Fruit fly (Drosophila melanogaster) whole organism, embryonic: ENCODE data around the gene mts.
A peak's percentile ranks its signal among the peaks of the same experiment; 100 is the strongest.

Source experiments
- Adf1 ChIP-seq: fragments of 200-800 bp; sonication (Bioruptor generic); IDR thresholded peaks from 2 replicates; pipeline ENCODE4 v1.3.6; 2022; ENCODE audit warnings: missing biosample characterization, missing genetic modification characterization
- Atf6 ChIP-seq: fragments of 200-800 bp; sonication (Bioruptor generic); IDR thresholded peaks from 2 replicates; pipeline ENCODE4 v1.3.6; 2022; ENCODE audit warnings: missing biosample characterization, missing genetic modification characterization
- CG1024 ChIP-seq: fragments of 200-800 bp; sonication (Bioruptor generic); IDR thresholded peaks from 2 replicates; pipeline ENCODE4 v1.3.6; 2022; ENCODE audit warnings: missing biosample characterization, missing genetic modification characterization
- CG10321 ChIP-seq: fragments of 200-800 bp; sonication (Bioruptor generic); IDR thresholded peaks from 2 replicates; pipeline ENCODE4 v1.3.6; 2022; ENCODE audit warnings: missing biosample characterization, missing genetic modification characterization
- CG11560 ChIP-seq: fragments of 200-800 bp; sonication (Bioruptor generic); IDR thresholded peaks from 3 replicates; pipeline ENCODE4 v1.3.6; 2022; ENCODE audit warnings: missing biosample characterization, missing genetic modification characterization
- CG12942 ChIP-seq: fragments of 200-800 bp; sonication (Bioruptor generic); optimal IDR thresholded peaks from 3 replicates; lab custom pipeline; 2016; ENCODE audit warnings: missing biosample characterization, missing genetic modification characterization
- CG13624 ChIP-seq: fragments of 200-800 bp; sonication (Bioruptor generic); optimal IDR thresholded peaks from 2 replicates; lab custom pipeline; 2016; ENCODE audit warnings: missing biosample characterization, missing genetic modification characterization
- CG13894 ChIP-seq: fragments of 200-800 bp; sonication (Bioruptor generic); optimal IDR thresholded peaks from 3 replicates; lab custom pipeline; 2018; ENCODE audit warnings: missing biosample characterization, mild to moderate bottlenecking, missing genetic modification characterization, moderate library complexity
- CG15601 ChIP-seq: fragments of 200-800 bp; sonication (Bioruptor generic); optimal IDR thresholded peaks from 3 replicates; lab custom pipeline; 2019; ENCODE audit warnings: missing biosample characterization, mild to moderate bottlenecking, missing genetic modification characterization, moderate library complexity
- CG16813 ChIP-seq: fragments of 200-800 bp; sonication (Bioruptor generic); IDR thresholded peaks from 3 replicates; pipeline ENCODE4 v1.3.6; 2022; ENCODE audit warnings: missing biosample characterization, missing genetic modification characterization; ENCODE audit not compliant: partially characterized antibody
- CG16863 ChIP-seq: fragments of 200-800 bp; sonication (Bioruptor generic); optimal IDR thresholded peaks from 3 replicates; lab custom pipeline; 2016; ENCODE audit warnings: missing biosample characterization, missing genetic modification characterization
- CG17385 ChIP-seq: fragments of 200-800 bp; sonication (Bioruptor generic); optimal IDR thresholded peaks from 3 replicates; lab custom pipeline; 2018; ENCODE audit warnings: missing biosample characterization, mild to moderate bottlenecking, missing genetic modification characterization
- CG18599 ChIP-seq: fragments of 200-800 bp; sonication (Bioruptor generic); optimal IDR thresholded peaks from 3 replicates; lab custom pipeline; 2017; ENCODE audit warnings: missing biosample characterization, missing genetic modification characterization, mild to moderate bottlenecking, moderate library complexity, missing genetic modification reagents
- CG2116 ChIP-seq: fragments of 200-800 bp; sonication (Bioruptor generic); optimal IDR thresholded peaks from 3 replicates; lab custom pipeline; 2018; ENCODE audit warnings: missing biosample characterization, mild to moderate bottlenecking, missing genetic modification characterization
- CG31365 ChIP-seq: fragments of 200-800 bp; sonication (Bioruptor generic); optimal IDR thresholded peaks from 2 replicates; lab custom pipeline; 2018; ENCODE audit warnings: missing biosample characterization, mild to moderate bottlenecking, missing genetic modification characterization
- CG32772 ChIP-seq: fragments of 200-800 bp; sonication (Bioruptor generic); IDR thresholded peaks from 2 replicates; pipeline ENCODE4 v1.3.6; 2022; ENCODE audit warnings: missing biosample characterization, missing genetic modification characterization
- CG33213 ChIP-seq: fragments of 200-800 bp; sonication (Bioruptor generic); optimal IDR thresholded peaks from 3 replicates; lab custom pipeline; 2016; ENCODE audit warnings: missing biosample characterization, missing genetic modification characterization
- CG4854 ChIP-seq: fragments of 200-800 bp; sonication (Bioruptor generic); optimal IDR thresholded peaks from 2 replicates; lab custom pipeline; 2016; ENCODE audit warnings: missing biosample characterization, missing genetic modification characterization, inconsistent platforms
- CG8089 ChIP-seq: fragments of 200-800 bp; sonication (Bioruptor generic); optimal IDR thresholded peaks from 3 replicates; lab custom pipeline; 2016; ENCODE audit warnings: missing biosample characterization, missing genetic modification characterization
- CG9797 ChIP-seq: fragments of 200-800 bp; sonication (Bioruptor generic); optimal IDR thresholded peaks from 3 replicates; lab custom pipeline; 2018; ENCODE audit warnings: missing biosample characterization, mild to moderate bottlenecking, missing genetic modification characterization
- CHES-1-like ChIP-seq: fragments of 200-800 bp; sonication (Bioruptor generic); optimal IDR thresholded peaks from 2 replicates; lab custom pipeline; 2016; ENCODE audit warnings: missing biosample characterization, missing genetic modification characterization
- CrebB ChIP-seq: fragments of 200-800 bp; sonication (Bioruptor generic); optimal IDR thresholded peaks from 3 replicates; lab custom pipeline; 2018; ENCODE audit warnings: missing biosample characterization, mild to moderate bottlenecking, missing genetic modification characterization
- Dbx ChIP-seq: fragments of 200-800 bp; sonication (Bioruptor generic); IDR thresholded peaks from 3 replicates; pipeline ENCODE4 v1.3.6; 2022; ENCODE audit warnings: missing biosample characterization, missing genetic modification characterization
- Dfd ChIP-seq, 2 experiments: fragments of >200 bp; optimal IDR thresholded peaks; 2 replicates each; lab custom pipeline; 2017; ENCODE audit warnings: missing biosample characterization in 2 of 2, missing genetic modification characterization in 2 of 2
- Dp ChIP-seq: fragments of 200-800 bp; sonication (Bioruptor generic); optimal IDR thresholded peaks from 2 replicates; lab custom pipeline; 2018; ENCODE audit warnings: missing biosample characterization, mild to moderate bottlenecking, missing genetic modification characterization, moderate library complexity
- Fer3 ChIP-seq: fragments of 200-800 bp; sonication (Bioruptor generic); optimal IDR thresholded peaks from 2 replicates; lab custom pipeline; 2018; ENCODE audit warnings: missing biosample characterization, mild to moderate bottlenecking, missing genetic modification characterization, moderate library complexity
- Med ChIP-seq: fragments of 200-800 bp; sonication (Bioruptor generic); peaks from one replicate; lab custom pipeline; 2016; ENCODE audit warnings: missing biosample characterization, missing genetic modification characterization, mild to moderate bottlenecking, inconsistent platforms, moderate library complexity
- Mes4 ChIP-seq: fragments of 200-800 bp; sonication (Bioruptor generic); optimal IDR thresholded peaks from 2 replicates; lab custom pipeline; 2016; ENCODE audit warnings: missing biosample characterization, missing genetic modification characterization
- NC2β ChIP-seq: fragments of 200-800 bp; sonication (Bioruptor generic); optimal IDR thresholded peaks from 2 replicates; lab custom pipeline; 2016; ENCODE audit warnings: missing biosample characterization, missing genetic modification characterization
- NFAT ChIP-seq: fragments of 200-800 bp; sonication (Bioruptor generic); IDR thresholded peaks from 2 replicates; pipeline ENCODE4 v1.3.6; 2022; ENCODE audit warnings: missing biosample characterization, missing genetic modification characterization
- Rx ChIP-seq: fragments of 200-800 bp; sonication (Bioruptor generic); IDR thresholded peaks from 2 replicates; pipeline ENCODE4 v1.3.6; 2022; ENCODE audit warnings: missing biosample characterization, missing genetic modification characterization
- Sry-δ ChIP-seq: fragments of 200-800 bp; sonication (Bioruptor generic); optimal IDR thresholded peaks from 2 replicates; lab custom pipeline; 2016; ENCODE audit warnings: missing biosample characterization, missing genetic modification characterization
- Taf1 ChIP-seq: fragments of 200-800 bp; sonication (Bioruptor generic); IDR thresholded peaks from 2 replicates; pipeline ENCODE4 v1.3.6; 2022; ENCODE audit warnings: missing biosample characterization, missing genetic modification characterization
- Xbp1 ChIP-seq: fragments of 200-800 bp; sonication (Bioruptor generic); optimal IDR thresholded peaks from 3 replicates; lab custom pipeline; 2016; ENCODE audit warnings: missing biosample characterization, mild to moderate bottlenecking, missing genetic modification characterization
- bcd ChIP-seq: fragments of 200-800 bp; sonication (Bioruptor generic); optimal IDR thresholded peaks from 2 replicates; lab custom pipeline; 2017; ENCODE audit warnings: missing biosample characterization, mild to moderate bottlenecking, missing genetic modification characterization
- bsh ChIP-seq, 2 experiments: fragments of 200-800 bp; sonication (Bioruptor generic); optimal IDR thresholded peaks; 2 replicates each; lab custom pipeline; 2017 to 2018; ENCODE audit warnings: mild to moderate bottlenecking in 2 of 2, missing biosample characterization in 2 of 2, missing genetic modification characterization in 2 of 2, moderate library complexity in 1 of 2
- cad ChIP-seq: fragments of >200 bp; optimal IDR thresholded peaks from 2 replicates; lab custom pipeline; 2017; ENCODE audit warnings: missing biosample characterization, missing genetic modification characterization
- cato ChIP-seq: fragments of 200-800 bp; sonication (Bioruptor generic); optimal IDR thresholded peaks from 2 replicates; lab custom pipeline; 2016; ENCODE audit warnings: missing biosample characterization, missing genetic modification characterization, borderline replicate concordance
- caup ChIP-seq: fragments of 200-800 bp; sonication (Bioruptor generic); optimal IDR thresholded peaks from 3 replicates; lab custom pipeline; 2017; ENCODE audit warnings: missing biosample characterization, mild to moderate bottlenecking, missing genetic modification characterization, moderate library complexity; ENCODE audit not compliant: severe bottlenecking
- croc ChIP-seq: fragments of 200-800 bp; sonication (Bioruptor generic); conservative IDR thresholded peaks from 3 replicates; pipeline ENCODE4 v1.3.6; 2022; ENCODE audit warnings: missing biosample characterization, missing genetic modification characterization
- dan ChIP-seq: fragments of 200-800 bp; sonication (Bioruptor generic); IDR thresholded peaks from 2 replicates; pipeline ENCODE4 v1.3.6; 2022; ENCODE audit warnings: missing biosample characterization, missing genetic modification characterization
- emc ChIP-seq: fragments of 200-800 bp; sonication (Bioruptor generic); optimal IDR thresholded peaks from 2 replicates; lab custom pipeline; 2016; ENCODE audit warnings: missing biosample characterization, missing genetic modification characterization
- ftz-f1 ChIP-seq: fragments of 200-800 bp; sonication (Bioruptor generic); optimal IDR thresholded peaks from 2 replicates; lab custom pipeline; 2016; ENCODE audit warnings: missing biosample characterization, missing genetic modification characterization
- gcm ChIP-seq: fragments of 200-800 bp; sonication (Bioruptor generic); optimal IDR thresholded peaks from 2 replicates; lab custom pipeline; 2019; ENCODE audit warnings: missing biosample characterization, mild to moderate bottlenecking, missing genetic modification characterization, moderate library complexity
- h ChIP-seq: fragments of >200 bp; optimal IDR thresholded peaks from 2 replicates; lab custom pipeline; 2017
- kah ChIP-seq: fragments of 200-800 bp; sonication (Bioruptor generic); optimal IDR thresholded peaks from 2 replicates; lab custom pipeline; 2018; ENCODE audit warnings: missing biosample characterization, mild to moderate bottlenecking, missing genetic modification characterization
- lov ChIP-seq, 2 experiments: fragments of 200-800 bp in 1 of 2; fragments of >200 bp in 1 of 2; sonication (Bioruptor generic) in 1 of 2; IDR thresholded peaks in 1 of 2; optimal IDR thresholded peaks in 1 of 2; 2 replicates in 1 of 2; 3 replicates in 1 of 2; pipeline versions ENCODE4 v1.3.6 to Lab custom; 2017 to 2022; ENCODE audit warnings: missing biosample characterization in 1 of 2, missing genetic modification characterization in 1 of 2
- pfk ChIP-seq: fragments of 200-800 bp; sonication (Bioruptor generic); optimal IDR thresholded peaks from 2 replicates; lab custom pipeline; 2018; ENCODE audit warnings: missing biosample characterization, mild to moderate bottlenecking, missing genetic modification characterization, moderate library complexity
- sisA ChIP-seq: fragments of 200-800 bp; sonication (Bioruptor generic); IDR thresholded peaks from 2 replicates; pipeline ENCODE4 v1.3.6; 2022; ENCODE audit warnings: missing biosample characterization, missing genetic modification characterization
- sug ChIP-seq: fragments of 200-800 bp; optimal IDR thresholded peaks from 2 replicates; lab custom pipeline; 2019; ENCODE audit warnings: missing biosample characterization, mild to moderate bottlenecking, missing genetic modification characterization, moderate library complexity
- toy ChIP-seq: fragments of 200-800 bp; sonication (Bioruptor generic); IDR thresholded peaks from 2 replicates; pipeline ENCODE4 v1.3.6; 2022; ENCODE audit warnings: missing biosample characterization, missing genetic modification characterization
- zf30C ChIP-seq: fragments of 200-800 bp; sonication (Bioruptor generic); optimal IDR thresholded peaks from 3 replicates; lab custom pipeline; 2018; ENCODE audit warnings: missing biosample characterization, mild to moderate bottlenecking, missing genetic modification characterization

Gene mts

dm6 chr2L:7828901-7829300, 1.5 kb downstream of the mts start (continued):
- TF ChIP-seq CG1024 (GFP tag; lab: Robert Waterston, UW) = no peak
- TF ChIP-seq lov (optimal IDR thresholded peaks at IDR 0.05; lab: Kevin White, UChicago) = no peak
- TF ChIP-seq lov (GFP tag; IDR thresholded peaks at IDR 0.05; lab: Robert Waterston, UW) = no peak
- TF ChIP-seq gcm (GFP tag; lab: Kevin White, UChicago) = peak; percentile 47
- no peak for TF ChIP-seq h (lab: Kevin White, UChicago)
- TF ChIP-seq CG32772 (GFP tag; lab: Robert Waterston, UW) = peak; percentile 57; the same call in 1 of the 2 replicates
- TF ChIP-seq dan (GFP tag; lab: Robert Waterston, UW) = no peak
- no peak for TF ChIP-seq CG13894 (tag; lab: Kevin White, UChicago)
- no peak for TF ChIP-seq toy (GFP tag; lab: Robert Waterston, UW)
- no peak for TF ChIP-seq sug (tag; lab: Kevin White, UChicago)
- no peak for TF ChIP-seq croc (GFP tag; lab: Robert Waterston, UW)
- no peak for TF ChIP-seq CG9797 (GFP tag; lab: Kevin White, UChicago)
- no peak for TF ChIP-seq CG15601
- TF ChIP-seq CG4854 (GFP tag; lab: Kevin White, UChicago) = no peak
- TF ChIP-seq bsh (GFP tag; optimal IDR thresholded peaks at IDR 0.05; lab: Kevin White, UChicago) = no peak
- TF ChIP-seq caup (GFP tag; lab: Kevin White, UChicago) = no peak
- no peak for TF ChIP-seq Dbx (GFP tag; lab: Robert Waterston, UW)
- no peak for TF ChIP-seq Med
- no peak for TF ChIP-seq Mes4 (GFP tag; lab: Kevin White, UChicago)
- peak; percentile 17 for TF ChIP-seq CrebB (tag; lab: Kevin White, UChicago)
- no peak for TF ChIP-seq cato
- TF ChIP-seq Dfd (GFP tag; optimal IDR thresholded peaks at IDR 0.05; lab: Kevin White, UChicago) = no peak
- no peak for TF ChIP-seq CG16813 (GFP tag; lab: Robert Waterston, UW)
- TF ChIP-seq CHES-1-like (GFP tag; lab: Kevin White, UChicago) = peak; percentile 14
- peak; percentile 70 for TF ChIP-seq ftz-f1 (GFP tag; lab: Kevin White, UChicago)
- TF ChIP-seq Dp (GFP tag; lab: Kevin White, UChicago) = no peak
- TF ChIP-seq CG8089 = no peak
- no peak for TF ChIP-seq zf30C (GFP tag; lab: Kevin White, UChicago)
- no peak for TF ChIP-seq CG31365
- TF ChIP-seq CG11560 (tag; lab: Robert Waterston, UW) = no peak
- TF ChIP-seq bcd (GFP tag; lab: Kevin White, UChicago) = no peak
- no peak for TF ChIP-seq CG12942 (GFP tag; lab: Kevin White, UChicago)
- no peak for TF ChIP-seq emc
- TF ChIP-seq NFAT (GFP tag; lab: Robert Waterston, UW) = no peak
- TF ChIP-seq kah (GFP tag; lab: Kevin White, UChicago) = no peak
- no peak for TF ChIP-seq Atf6 (GFP tag; lab: Robert Waterston, UW)
- no peak for TF ChIP-seq Xbp1 (GFP tag; lab: Kevin White, UChicago)
- TF ChIP-seq pfk (GFP tag; lab: Kevin White, UChicago) = peak; percentile 7
- TF ChIP-seq sisA (GFP tag; lab: Robert Waterston, UW) = no peak
- no peak for TF ChIP-seq Taf1 (GFP tag; lab: Robert Waterston, UW)
- no peak for TF ChIP-seq CG10321 (GFP tag; lab: Robert Waterston, UW)
- no peak for TF ChIP-seq CG2116 (GFP tag; lab: Kevin White, UChicago)
- no peak for TF ChIP-seq CG16863 (GFP tag; lab: Kevin White, UChicago)
- no peak for TF ChIP-seq Rx (GFP tag; lab: Robert Waterston, UW)
- no peak for TF ChIP-seq NC2β (GFP tag; lab: Kevin White, UChicago)
- no peak for TF ChIP-seq Sry-δ (GFP tag; lab: Kevin White, UChicago)
- no peak for TF ChIP-seq cad (GFP tag; lab: Kevin White, UChicago)
- no peak for TF ChIP-seq CG13624 (GFP tag; lab: Kevin White, UChicago)
- no peak for TF ChIP-seq CG33213
- TF ChIP-seq Fer3 (tag; lab: Kevin White, UChicago) = no peak
- TF ChIP-seq CG18599 (GFP tag; lab: Kevin White, UChicago) = peak; percentile 23
- TF ChIP-seq Adf1 (GFP tag; lab: Robert Waterston, UW) = no peak; the same call in 1 of the 2 replicates
- TF ChIP-seq CG17385 (GFP tag; lab: Kevin White, UChicago) = peak; percentile 22
